Worm (Caenorhabditis elegans): Measurements from ENCODE around the gene C50F7.6.

DNA sequence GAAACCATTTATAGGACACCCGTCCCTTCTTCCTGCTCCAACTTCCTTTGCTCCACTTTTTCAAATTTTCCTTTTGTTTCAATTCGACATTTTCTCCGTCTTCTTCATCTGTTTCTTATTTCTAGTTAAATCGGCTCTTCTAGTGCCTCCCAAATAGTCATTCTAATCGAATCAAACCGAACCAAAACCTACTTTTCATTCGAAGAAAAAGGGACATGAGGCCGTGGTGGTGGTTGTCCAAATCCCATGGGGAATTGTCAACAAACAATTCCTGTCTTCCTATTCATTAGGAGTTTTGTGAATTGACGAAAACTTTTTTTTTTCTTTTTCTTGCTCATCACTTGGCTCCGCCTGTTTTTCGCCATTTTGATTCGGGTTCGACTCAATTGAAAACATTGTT lies 13.6 kb upstream of the C50F7.6 start:
- TF ChIP-seq ztf-11 (tag; optimal IDR thresholded peaks at IDR 0.05): no peak
- no peak for TF ChIP-seq mep-1 (tag; optimal IDR thresholded peaks at IDR 0.05)
- TF ChIP-seq blmp-1 (tag; optimal IDR thresholded peaks at IDR 0.05): no peak
- TF ChIP-seq mls-2 (tag; optimal IDR thresholded peaks at IDR 0.05): no peak
- TF ChIP-seq lsy-2 (tag; optimal IDR thresholded peaks at IDR 0.05): no peak
- TF ChIP-seq lin-13 (tag; optimal IDR thresholded peaks at IDR 0.05): no peak
- no peak for TF ChIP-seq sem-2 (GFP tag; optimal IDR thresholded peaks at IDR 0.05)
- no peak for TF ChIP-seq unc-62 (GFP tag; optimal IDR thresholded peaks at IDR 0.05)
- no peak for TF ChIP-seq unc-39 (tag; optimal IDR thresholded peaks at IDR 0.05)
- TF ChIP-seq ces-1 (GFP tag; optimal IDR thresholded peaks at IDR 0.05): peak; percentile 50
- no peak for TF ChIP-seq nhr-237 (tag; optimal IDR thresholded peaks at IDR 0.05)
- TF ChIP-seq pha-4 (tag; optimal IDR thresholded peaks at IDR 0.05): no peak
